Worm (Caenorhabditis elegans): ENCODE data around the gene irld-18.

- no peak for TF ChIP-seq blmp-1 (tag; optimal IDR thresholded peaks at IDR 0.05)
- no peak for TF ChIP-seq elt-3 (tag; optimal IDR thresholded peaks at IDR 0.05)
- TF ChIP-seq drap-1 (GFP tag; optimal IDR thresholded peaks at IDR 0.05) = no peak
- no peak for TF ChIP-seq snpc-4 (tag; optimal IDR thresholded peaks at IDR 0.05)
- TF ChIP-seq elt-1 (tag; optimal IDR thresholded peaks at IDR 0.05; ENCODE audit: borderline replicate concordance, insufficient read depth) = no peak
- no peak for TF ChIP-seq flh-1 (GFP tag; optimal IDR thresholded peaks at IDR 0.05)
- TF ChIP-seq mls-2 (tag; optimal IDR thresholded peaks at IDR 0.05) = no peak
Observed at ce11 chrIV:14562649-14563268, 18.1 kb downstream of the irld-18 start.
